Worm (Caenorhabditis elegans): Measurements from ENCODE around the gene cTel55X.1.

ce11 chrX:17711598-17711997, 3.2 kb upstream of the cTel55X.1 start, which contains the start of gene H11L12.1:
- TF ChIP-seq him-1 (tag; optimal IDR thresholded peaks at IDR 0.05) (no peak), dao-5 (tag; optimal IDR thresholded peaks at IDR 0.05) (no peak), W03F9.2 (tag; optimal IDR thresholded peaks at IDR 0.05) (no peak)

Data from whole organism, L4/young adult.